Worm (Caenorhabditis elegans) whole organism, L2 larva: ENCODE measurements around the gene acy-3.

Experiments
- C34F6.9 ChIP-seq: fragments of 150-350 bp; optimal IDR thresholded peaks from 2 replicates; lab custom pipeline; 2014; ENCODE audit warnings: missing biosample characterization, missing genetic modification characterization
- F13H6.1 ChIP-seq: sonication (generic microtip); optimal IDR thresholded peaks from 2 replicates; lab custom pipeline; 2016; ENCODE audit warnings: missing genetic modification characterization, missing compliant biosample characterization
- R02D3.7 ChIP-seq: fragments of 150-350 bp; optimal IDR thresholded peaks from 2 replicates; lab custom pipeline; 2014; ENCODE audit warnings: missing biosample characterization, missing genetic modification characterization
- Y55F3AM.14 ChIP-seq: fragments of 200-800 bp; sonication (Bioruptor generic); optimal IDR thresholded peaks from 2 replicates; lab custom pipeline; 2018; ENCODE audit warnings: mild to moderate bottlenecking, missing genetic modification characterization, missing compliant biosample characterization
- ZK546.5 ChIP-seq: sonication (generic microtip); optimal IDR thresholded peaks from 2 replicates; lab custom pipeline; 2017; ENCODE audit warnings: missing biosample characterization, missing genetic modification characterization
- alr-1 ChIP-seq: fragments of 150-350 bp; optimal IDR thresholded peaks from 2 replicates; lab custom pipeline; 2014; ENCODE audit warnings: missing biosample characterization, missing genetic modification characterization
- aly-2 ChIP-seq: fragments of 150-350 bp; optimal IDR thresholded peaks from 2 replicates; lab custom pipeline; 2014; ENCODE audit warnings: missing biosample characterization, missing genetic modification characterization
- ama-1 ChIP-seq: fragments of 150-350 bp; optimal IDR thresholded peaks from 2 replicates; lab custom pipeline; 2018; ENCODE audit warnings: inconsistent platforms
- blmp-1 ChIP-seq: sonication (generic microtip); optimal IDR thresholded peaks from 2 replicates; lab custom pipeline; 2017; ENCODE audit warnings: missing genetic modification characterization, mild to moderate bottlenecking, missing compliant biosample characterization, antibody characterized with exemption, moderate library complexity; ENCODE audit not compliant: insufficient read depth
- ceh-16 ChIP-seq: fragments of 150-350 bp; optimal IDR thresholded peaks from 2 replicates; lab custom pipeline; 2014; ENCODE audit warnings: missing biosample characterization, missing genetic modification characterization
- ceh-82 ChIP-seq: fragments of 150-350 bp; optimal IDR thresholded peaks from 2 replicates; lab custom pipeline; 2014; ENCODE audit warnings: missing biosample characterization, missing genetic modification characterization
- crh-2 ChIP-seq: sonication (generic microtip); optimal IDR thresholded peaks from 2 replicates; lab custom pipeline; 2017; ENCODE audit warnings: missing biosample characterization, missing genetic modification characterization
- dmd-4 ChIP-seq: sonication (generic microtip); optimal IDR thresholded peaks from 2 replicates; lab custom pipeline; 2017; ENCODE audit warnings: missing biosample characterization, missing genetic modification characterization
- elt-1 ChIP-seq: fragments of 150-350 bp; optimal IDR thresholded peaks from 2 replicates; lab custom pipeline; 2014; ENCODE audit warnings: missing biosample characterization, missing genetic modification characterization
- elt-3 ChIP-seq: sonication (generic microtip); optimal IDR thresholded peaks from 2 replicates; lab custom pipeline; 2017; ENCODE audit warnings: missing biosample characterization, missing genetic modification characterization
- fos-1 ChIP-seq: fragments of 150-350 bp; optimal IDR thresholded peaks from 2 replicates; lab custom pipeline; 2014; ENCODE audit warnings: missing biosample characterization, missing genetic modification characterization
- gmeb-1 ChIP-seq: fragments of 150-350 bp; optimal IDR thresholded peaks from 2 replicates; lab custom pipeline; 2014; ENCODE audit warnings: missing biosample characterization, missing genetic modification characterization
- lin-11 ChIP-seq: fragments of 150-350 bp; sonication (generic microtip); optimal IDR thresholded peaks from 2 replicates; lab custom pipeline; 2014; ENCODE audit warnings: missing biosample characterization, missing genetic modification characterization, inconsistent platforms, mixed read lengths
- lin-13 ChIP-seq: fragments of 150-350 bp; optimal IDR thresholded peaks from 2 replicates; lab custom pipeline; 2014; ENCODE audit warnings: missing biosample characterization, missing genetic modification reagents, missing genetic modification characterization
- lsy-2 ChIP-seq, 2 experiments: fragments of 150-350 bp in 1 of 2; sonication (generic microtip) in 1 of 2; optimal IDR thresholded peaks; 2 replicates each; lab custom pipeline; 2014 to 2017; ENCODE audit warnings: missing biosample characterization in 2 of 2, missing genetic modification characterization in 2 of 2
- mab-5 ChIP-seq: fragments of 150-350 bp; optimal IDR thresholded peaks from 2 replicates; lab custom pipeline; 2014; ENCODE audit warnings: missing biosample characterization, missing genetic modification characterization
- mbf-1 ChIP-seq: sonication (generic microtip); optimal IDR thresholded peaks from 2 replicates; lab custom pipeline; 2017; ENCODE audit warnings: missing biosample characterization, missing genetic modification characterization
- mdl-1 ChIP-seq, 2 experiments: fragments of 150-350 bp in 1 of 2; sonication (generic microtip) in 1 of 2; optimal IDR thresholded peaks; 2 replicates each; lab custom pipeline; 2017; ENCODE audit warnings: missing biosample characterization in 2 of 2, missing genetic modification characterization in 2 of 2
- nhr-10 ChIP-seq: sonication (generic microtip); optimal IDR thresholded peaks from 2 replicates; lab custom pipeline; 2017; ENCODE audit warnings: missing biosample characterization, missing genetic modification characterization
- nhr-11 ChIP-seq: fragments of 150-350 bp; optimal IDR thresholded peaks from 2 replicates; lab custom pipeline; 2014; ENCODE audit warnings: missing biosample characterization, missing genetic modification characterization
- nhr-12 ChIP-seq: fragments of 150-350 bp; optimal IDR thresholded peaks from 2 replicates; lab custom pipeline; 2014; ENCODE audit warnings: missing biosample characterization, missing genetic modification characterization
- nhr-129 ChIP-seq: fragments of 150-350 bp; optimal IDR thresholded peaks from 2 replicates; lab custom pipeline; 2014; ENCODE audit warnings: missing biosample characterization, missing genetic modification characterization
- nhr-21 ChIP-seq: fragments of 150-350 bp; optimal IDR thresholded peaks from 2 replicates; lab custom pipeline; 2014; ENCODE audit warnings: missing biosample characterization, missing genetic modification characterization
- nhr-237 ChIP-seq: fragments of 150-350 bp; optimal IDR thresholded peaks from 2 replicates; lab custom pipeline; 2014; ENCODE audit warnings: missing biosample characterization, missing genetic modification characterization
- nhr-25 ChIP-seq: fragments of 150-350 bp; sonication (generic microtip); optimal IDR thresholded peaks from 3 replicates; lab custom pipeline; 2014; ENCODE audit warnings: missing biosample characterization, missing genetic modification characterization
- nhr-6 ChIP-seq: fragments of 150-350 bp; optimal IDR thresholded peaks from 2 replicates; lab custom pipeline; 2014; ENCODE audit warnings: missing biosample characterization, missing genetic modification characterization
- peb-1 ChIP-seq: fragments of 150-350 bp; optimal IDR thresholded peaks from 2 replicates; lab custom pipeline; 2014; ENCODE audit warnings: missing biosample characterization, missing genetic modification characterization
- sem-4 ChIP-seq: fragments of 150-350 bp; optimal IDR thresholded peaks from 2 replicates; lab custom pipeline; 2014; ENCODE audit warnings: missing biosample characterization, missing genetic modification reagents, missing genetic modification characterization
- skn-1 ChIP-seq: sonication (generic microtip); optimal IDR thresholded peaks from 2 replicates; lab custom pipeline; 2017; ENCODE audit warnings: missing biosample characterization, missing genetic modification characterization
- sma-9 ChIP-seq, 2 experiments: fragments of 150-350 bp in 1 of 2; sonication (generic microtip) in 1 of 2; optimal IDR thresholded peaks; 2 replicates each; lab custom pipeline; 2014 to 2016; ENCODE audit warnings: missing genetic modification characterization in 2 of 2, mild to moderate bottlenecking in 1 of 2, missing biosample characterization in 1 of 2, missing compliant biosample characterization in 1 of 2, missing genetic modification reagents in 1 of 2, moderate library complexity in 1 of 2
- snpc-4 ChIP-seq: fragments of 150-350 bp; optimal IDR thresholded peaks from 2 replicates; lab custom pipeline; 2014; ENCODE audit warnings: missing biosample characterization, missing genetic modification characterization
- unc-39 ChIP-seq: fragments of 150-350 bp; optimal IDR thresholded peaks from 2 replicates; lab custom pipeline; 2014; ENCODE audit warnings: missing biosample characterization, missing genetic modification characterization
- unc-55 ChIP-seq: fragments of 150-350 bp; sonication (generic microtip); optimal IDR thresholded peaks from 3 replicates; lab custom pipeline; 2014; ENCODE audit warnings: missing biosample characterization, missing genetic modification reagents, missing genetic modification characterization
- unc-62 ChIP-seq: fragments of 150-350 bp; optimal IDR thresholded peaks from 2 replicates; lab custom pipeline; 2014; ENCODE audit warnings: missing biosample characterization, missing genetic modification reagents, missing genetic modification characterization
- ztf-1 ChIP-seq: fragments of 200-800 bp; sonication (Bioruptor generic); conservative IDR thresholded peaks from 2 replicates; pipeline ENCODE4 v1.3.6; 2022; ENCODE audit warnings: missing genetic modification characterization, missing compliant biosample characterization
- ztf-11 ChIP-seq: sonication (generic microtip); optimal IDR thresholded peaks from 2 replicates; lab custom pipeline; 2017; ENCODE audit warnings: missing biosample characterization, missing genetic modification characterization
- ztf-4 ChIP-seq: fragments of 150-350 bp; optimal IDR thresholded peaks from 2 replicates; lab custom pipeline; 2014; ENCODE audit warnings: missing biosample characterization, missing genetic modification characterization

acy-3 gene

ce11 chrIII:3785094-3785493 lies 1.2 kb downstream of the acy-3 start:
- TF ChIP-seq alr-1 (tag; lab: Kevin White, UChicago) (no peak), fos-1 (tag; lab: Kevin White, UChicago) (peak; percentile 25)

ce11 chrIII:3783914-3784313 lies 2.4 kb downstream of the acy-3 start:
- no peak for TF ChIP-seq elt-3 (tag; lab: Kevin White, UChicago)
- no peak for TF ChIP-seq nhr-25
- no peak for TF ChIP-seq ceh-82
- no peak for TF ChIP-seq mbf-1 (tag; lab: Kevin White, UChicago)
- TF ChIP-seq mab-5 (tag; lab: Kevin White, UChicago) = peak; percentile 30
- TF ChIP-seq R02D3.7 (tag; lab: Kevin White, UChicago) = no peak
- no peak for TF ChIP-seq ztf-11 (tag; lab: Kevin White, UChicago)

- peak; percentile 61 for TF ChIP-seq nhr-129
- no peak for TF ChIP-seq aly-2 (tag; lab: Kevin White, UChicago)
- TF ChIP-seq nhr-237 (tag; lab: Kevin White, UChicago) = no peak
- no peak for TF ChIP-seq lin-11 (tag; lab: Kevin White, UChicago)
- TF ChIP-seq sma-9 (GFP tag; optimal IDR thresholded peaks at IDR 0.05; lab: Kevin White, UChicago) = peak; percentile 13
- no peak for TF ChIP-seq sma-9 (tag; optimal IDR thresholded peaks at IDR 0.05; lab: Kevin White, UChicago)
- TF ChIP-seq nhr-12 (tag; lab: Kevin White, UChicago) = no peak
- TF ChIP-seq sem-4 (tag; lab: Kevin White, UChicago) = no peak
- no peak for TF ChIP-seq mdl-1 (tag; optimal IDR thresholded peaks at IDR 0.05; lab: Kevin White, UChicago)
- no peak for TF ChIP-seq fos-1 (tag; lab: Kevin White, UChicago)
- TF ChIP-seq crh-2 (tag; lab: Kevin White, UChicago) = peak; percentile 24
- TF ChIP-seq Y55F3AM.14 (GFP tag; lab: Kevin White, UChicago) = no peak
- TF ChIP-seq C34F6.9 = no peak
- TF ChIP-seq ztf-1 (GFP tag; lab: Robert Waterston, UW) = no peak
- no peak for TF ChIP-seq nhr-21 (tag; lab: Kevin White, UChicago)
- no peak for TF ChIP-seq elt-3 (tag; lab: Kevin White, UChicago)
- no peak for TF ChIP-seq alr-1 (tag; lab: Kevin White, UChicago)
- TF ChIP-seq mab-5 (tag; lab: Kevin White, UChicago) = no peak
- TF ChIP-seq ama-1 (lab: Kevin White, UChicago) = no peak
- peak in 1 of 2 experiments; percentile 64 for TF ChIP-seq lsy-2 (tag; optimal IDR thresholded peaks at IDR 0.05; lab: Kevin White, UChicago)
- no peak for TF ChIP-seq elt-1 (tag; lab: Kevin White, UChicago)
- TF ChIP-seq nhr-6 = no peak
- TF ChIP-seq snpc-4 = no peak
- TF ChIP-seq unc-55 (GFP tag; lab: Kevin White, UChicago) = no peak
- no peak for TF ChIP-seq ztf-4
- no peak for TF ChIP-seq nhr-11 (tag; lab: Kevin White, UChicago)
- TF ChIP-seq lin-13 = peak; percentile 39
- no peak for TF ChIP-seq unc-39 (tag; lab: Kevin White, UChicago)
- no peak for TF ChIP-seq mbf-1 (tag; lab: Kevin White, UChicago)
- TF ChIP-seq ZK546.5 (tag; lab: Kevin White, UChicago) = no peak
- TF ChIP-seq unc-62 (GFP tag; lab: Kevin White, UChicago) = no peak
- TF ChIP-seq dmd-4 = no peak
- peak; percentile 77 for TF ChIP-seq F13H6.1 (tag; lab: Kevin White, UChicago)
- TF ChIP-seq nhr-10 (tag; lab: Kevin White, UChicago) = no peak
- TF ChIP-seq skn-1 (tag; lab: Kevin White, UChicago) = no peak
- TF ChIP-seq gmeb-1 (tag; lab: Kevin White, UChicago) = no peak
- no peak for TF ChIP-seq ceh-16 (tag; lab: Kevin White, UChicago)
- TF ChIP-seq peb-1 (tag; lab: Kevin White, UChicago) = no peak
- no peak for TF ChIP-seq blmp-1 (tag; lab: Kevin White, UChicago)
- no peak for TF ChIP-seq ztf-11 (tag; lab: Kevin White, UChicago)
Observed at ce11 chrIII:3782853-3783252, 3.4 kb downstream of the acy-3 start.
